Worm (Caenorhabditis elegans) whole organism, late embryonic: ENCODE results near the gene hpo-26.

ENCODE experiments used
- ama-1 ChIP-seq: fragments of 150-350 bp; optimal IDR thresholded peaks from 2 replicates; lab custom pipeline; 2014
- dve-1 ChIP-seq: sonication (generic microtip); optimal IDR thresholded peaks from 2 replicates; lab custom pipeline; 2017; ENCODE audit warnings: antibody characterized with exemption, mild to moderate bottlenecking, missing genetic modification characterization, missing compliant biosample characterization
- elt-2 ChIP-seq: sonication (generic microtip); optimal IDR thresholded peaks from 2 replicates; lab custom pipeline; 2016; ENCODE audit warnings: missing genetic modification reagents, missing genetic modification characterization, missing compliant biosample characterization
- fax-1 ChIP-seq: sonication (generic microtip); optimal IDR thresholded peaks from 2 replicates; lab custom pipeline; 2016; ENCODE audit warnings: missing genotype, missing genetic modification characterization, missing compliant biosample characterization
- hlh-30 ChIP-seq: sonication (generic microtip); optimal IDR thresholded peaks from 2 replicates; lab custom pipeline; 2017; ENCODE audit warnings: antibody characterized with exemption, missing genetic modification characterization, missing compliant biosample characterization; ENCODE audit not compliant: insufficient read depth
- hlh-8 ChIP-seq: sonication (generic microtip); optimal IDR thresholded peaks from 2 replicates; lab custom pipeline; 2016; ENCODE audit warnings: missing genotype, missing genetic modification characterization, missing compliant biosample characterization
- pha-4 ChIP-seq: fragments of 150-350 bp; optimal IDR thresholded peaks from 2 replicates; lab custom pipeline; 2018; ENCODE audit warnings: missing biosample characterization, missing genetic modification reagents, missing genetic modification characterization
- pros-1 ChIP-seq: fragments of 150-350 bp; optimal IDR thresholded peaks from 2 replicates; lab custom pipeline; 2014; ENCODE audit warnings: missing biosample characterization, missing genetic modification reagents, missing genetic modification characterization
- sox-4 ChIP-seq: sonication (generic microtip); optimal IDR thresholded peaks from 2 replicates; lab custom pipeline; 2017; ENCODE audit warnings: mild to moderate bottlenecking, missing genetic modification characterization, inconsistent platforms, missing compliant biosample characterization
- zip-5 ChIP-seq: sonication (generic microtip); optimal IDR thresholded peaks from 2 replicates; lab custom pipeline; 2016; ENCODE audit warnings: missing genetic modification characterization, missing compliant biosample characterization

ce11 chrV:6549871-6550270 lies 17.0 kb upstream of the hpo-26 start, which contains the start of gene lipl-4:
- TF ChIP-seq sox-4 (tag; lab: Kevin White, UChicago) (no peak), dve-1 (tag; lab: Kevin White, UChicago) (no peak), fax-1 (no peak), hlh-8 (no peak), pha-4 (tag; lab: Kevin White, UChicago) (no peak), elt-2 (no peak), pros-1 (no peak), hlh-30 (tag; lab: Kevin White, UChicago) (no peak), ama-1 (lab: Kevin White, UChicago) (no peak), zip-5 (tag; lab: Kevin White, UChicago) (no peak)
